Worm (Caenorhabditis elegans) whole organism, L1 larva: ENCODE results near the gene far-2.
A peak's percentile ranks its signal among the peaks of the same experiment; 100 is the strongest.

Experiments used
- C04F5.9 ChIP-seq: sonication (generic microtip); optimal IDR thresholded peaks from 2 replicates; lab custom pipeline; 2016; ENCODE audit warnings: missing genetic modification characterization, missing compliant biosample characterization
- C16A3.4 ChIP-seq: fragments of 150-350 bp; optimal IDR thresholded peaks from 2 replicates; lab custom pipeline; 2014; ENCODE audit warnings: missing biosample characterization, missing genetic modification characterization
- C34B4.2 ChIP-seq: sonication (generic microtip); optimal IDR thresholded peaks from 2 replicates; lab custom pipeline; 2017; ENCODE audit warnings: mild to moderate bottlenecking, missing genetic modification characterization, missing compliant biosample characterization
- alr-1 ChIP-seq: fragments of 200-800 bp; sonication (Bioruptor generic); optimal IDR thresholded peaks from 2 replicates; lab custom pipeline; 2018; ENCODE audit warnings: borderline replicate concordance, mild to moderate bottlenecking, missing genetic modification characterization, missing compliant biosample characterization
- blmp-1 ChIP-seq: fragments of 150-350 bp; optimal IDR thresholded peaks from 2 replicates; lab custom pipeline; 2014; ENCODE audit warnings: missing biosample characterization, missing genetic modification characterization
- ceh-63 ChIP-seq: fragments of 200-800 bp; sonication (Bioruptor generic); optimal IDR thresholded peaks from 2 replicates; lab custom pipeline; 2018; ENCODE audit warnings: mild to moderate bottlenecking, missing genetic modification characterization, missing compliant biosample characterization
- dpl-1 ChIP-seq, 3 experiments: fragments of 150-350 bp in 2 of 3; sonication (generic microtip) in 1 of 3; optimal IDR thresholded peaks; 2 replicates each; lab custom pipeline; 2014 to 2017; ENCODE audit warnings: missing biosample characterization in 3 of 3, missing genetic modification characterization in 3 of 3, missing genetic modification reagents in 3 of 3
- dsc-1 ChIP-seq: sonication (generic microtip); optimal IDR thresholded peaks from 2 replicates; lab custom pipeline; 2016; ENCODE audit warnings: mild to moderate bottlenecking, missing genetic modification characterization, missing compliant biosample characterization
- efl-1 ChIP-seq, 4 experiments: fragments of 150-350 bp; optimal IDR thresholded peaks in 3 of 4; peaks in 1 of 4; 1 replicate in 1 of 4; 2 replicates in 3 of 4; lab custom pipeline; 2014; ENCODE audit warnings: missing biosample characterization in 2 of 4, missing genetic modification characterization in 2 of 4, missing genetic modification reagents in 2 of 4
- elt-2 ChIP-seq: sonication (generic microtip); optimal IDR thresholded peaks from 2 replicates; lab custom pipeline; 2016; ENCODE audit warnings: missing genetic modification characterization, mild to moderate bottlenecking, inconsistent platforms, missing compliant biosample characterization, missing genetic modification reagents
- elt-3 ChIP-seq, 6 experiments: fragments of 150-350 bp in 1 of 6; sonication (generic microtip); optimal IDR thresholded peaks; 2 replicates each; lab custom pipeline; 2017 to 2018; ENCODE audit warnings: missing biosample characterization in 6 of 6, missing genetic modification characterization in 6 of 6, inconsistent platforms in 1 of 6
- ets-5 ChIP-seq: fragments of 200-800 bp; sonication (Bioruptor generic); IDR thresholded peaks from 2 replicates; pipeline ENCODE4 v1.3.6; 2022; ENCODE audit warnings: missing genetic modification characterization, missing compliant biosample characterization
- fkh-10 ChIP-seq: sonication (generic microtip); optimal IDR thresholded peaks from 2 replicates; lab custom pipeline; 2017; ENCODE audit warnings: missing biosample characterization, missing genetic modification reagents, missing genetic modification characterization
- fkh-4 ChIP-seq: sonication (generic microtip); optimal IDR thresholded peaks from 2 replicates; lab custom pipeline; 2016; ENCODE audit warnings: missing compliant biosample characterization, missing genetic modification characterization, borderline replicate concordance
- hlh-17 ChIP-seq: fragments of 200-800 bp; sonication (Bioruptor generic); optimal IDR thresholded peaks from 2 replicates; lab custom pipeline; 2018; ENCODE audit warnings: missing genetic modification characterization, mild to moderate bottlenecking, missing compliant biosample characterization, moderate library complexity, borderline replicate concordance
- hlh-4 ChIP-seq: sonication (generic microtip); optimal IDR thresholded peaks from 2 replicates; lab custom pipeline; 2016; ENCODE audit warnings: mild to moderate bottlenecking, missing genetic modification characterization, missing compliant biosample characterization
- irx-1 ChIP-seq: sonication (generic microtip); optimal IDR thresholded peaks from 2 replicates; lab custom pipeline; 2016; ENCODE audit warnings: missing genetic modification characterization, missing compliant biosample characterization
- isw-1 ChIP-seq: fragments of 200-800 bp; sonication (Bioruptor generic); IDR thresholded peaks from 2 replicates; pipeline ENCODE4 v1.3.6; 2022; ENCODE audit warnings: missing genetic modification characterization, missing compliant biosample characterization
- lin-14 ChIP-seq: fragments of 200-800 bp; sonication (Bioruptor generic); optimal IDR thresholded peaks from 2 replicates; lab custom pipeline; 2018; ENCODE audit warnings: mild to moderate bottlenecking, missing genetic modification characterization, moderate library complexity, missing compliant biosample characterization
- lin-35 ChIP-seq, 2 experiments: fragments of 150-350 bp; optimal IDR thresholded peaks; 2 replicates each; lab custom pipeline; 2014; ENCODE audit warnings: missing biosample characterization in 2 of 2, missing genetic modification characterization in 2 of 2, missing genetic modification reagents in 2 of 2
- lin-39 ChIP-seq: fragments of 150-350 bp; optimal IDR thresholded peaks from 2 replicates; lab custom pipeline; 2014; ENCODE audit warnings: missing biosample characterization, missing genetic modification reagents, missing genetic modification characterization
- lir-3 ChIP-seq: sonication (generic microtip); optimal IDR thresholded peaks from 2 replicates; lab custom pipeline; 2016; ENCODE audit warnings: mild to moderate bottlenecking, missing genetic modification characterization, moderate library complexity, missing compliant biosample characterization; ENCODE audit not compliant: poor library complexity
- lsy-2 ChIP-seq, 2 experiments: fragments of 150-350 bp; optimal IDR thresholded peaks; 2 replicates each; lab custom pipeline; 2014; ENCODE audit warnings: missing biosample characterization in 2 of 2, missing genetic modification characterization in 2 of 2
- mab-9 ChIP-seq: fragments of 200-800 bp; sonication (Bioruptor generic); IDR thresholded peaks from 2 replicates; pipeline ENCODE4 v1.3.6; 2022; ENCODE audit warnings: missing genetic modification reagents, missing genetic modification characterization, missing compliant biosample characterization
- mdl-1 ChIP-seq, 2 experiments: fragments of 150-350 bp; optimal IDR thresholded peaks; 2 replicates each; lab custom pipeline; 2014 to 2017; ENCODE audit warnings: missing biosample characterization in 2 of 2, missing genetic modification characterization in 2 of 2, inconsistent platforms in 1 of 2
- mef-2 ChIP-seq: fragments of 150-350 bp; optimal IDR thresholded peaks from 2 replicates; lab custom pipeline; 2014; ENCODE audit warnings: missing biosample characterization, missing genetic modification characterization
- nhr-11 ChIP-seq: fragments of 150-350 bp; optimal IDR thresholded peaks from 2 replicates; lab custom pipeline; 2014; ENCODE audit warnings: missing biosample characterization, missing genetic modification characterization
- nhr-12 ChIP-seq: sonication (generic microtip); optimal IDR thresholded peaks from 2 replicates; lab custom pipeline; 2017; ENCODE audit warnings: missing biosample characterization, missing genetic modification characterization
- nhr-20 ChIP-seq: sonication (generic microtip); optimal IDR thresholded peaks from 2 replicates; lab custom pipeline; 2016; ENCODE audit warnings: mild to moderate bottlenecking, missing genetic modification characterization, missing compliant biosample characterization
- nhr-71 ChIP-seq: sonication (generic microtip); optimal IDR thresholded peaks from 2 replicates; lab custom pipeline; 2016; ENCODE audit warnings: mild to moderate bottlenecking, missing genetic modification characterization, moderate library complexity, missing compliant biosample characterization
- nhr-77 ChIP-seq: fragments of 150-350 bp; optimal IDR thresholded peaks from 2 replicates; lab custom pipeline; 2014; ENCODE audit warnings: missing biosample characterization, missing genetic modification characterization
- pqm-1 ChIP-seq: sonication (generic microtip); optimal IDR thresholded peaks from 3 replicates; lab custom pipeline; 2017; ENCODE audit warnings: missing biosample characterization, missing genetic modification characterization
- rnt-1 ChIP-seq: sonication (generic microtip); optimal IDR thresholded peaks from 2 replicates; lab custom pipeline; 2016; ENCODE audit warnings: mild to moderate bottlenecking, missing genetic modification characterization, moderate library complexity, missing compliant biosample characterization
- snpc-4 ChIP-seq: fragments of 150-350 bp; optimal IDR thresholded peaks from 2 replicates; lab custom pipeline; 2014; ENCODE audit warnings: missing biosample characterization, missing genetic modification characterization
- snu-23 ChIP-seq: sonication (generic microtip); optimal IDR thresholded peaks from 2 replicates; lab custom pipeline; 2016; ENCODE audit warnings: missing genetic modification characterization, missing compliant biosample characterization
- sox-4 ChIP-seq: sonication (generic microtip); optimal IDR thresholded peaks from 2 replicates; lab custom pipeline; 2016; ENCODE audit warnings: missing genetic modification characterization, missing compliant biosample characterization
- sup-37 ChIP-seq: fragments of 200-800 bp; sonication (Bioruptor generic); optimal IDR thresholded peaks from 2 replicates; lab custom pipeline; 2018; ENCODE audit warnings: mild to moderate bottlenecking, missing genetic modification characterization, missing compliant biosample characterization
- swsn-7 ChIP-seq: sonication (generic microtip); optimal IDR thresholded peaks from 2 replicates; lab custom pipeline; 2016; ENCODE audit warnings: missing genetic modification characterization, missing compliant biosample characterization
- unc-30 ChIP-seq: sonication (generic microtip); optimal IDR thresholded peaks from 2 replicates; lab custom pipeline; 2017; ENCODE audit warnings: missing biosample characterization, missing genetic modification characterization
- unc-86 ChIP-seq: sonication (generic microtip); optimal IDR thresholded peaks from 2 replicates; lab custom pipeline; 2016; ENCODE audit warnings: missing genetic modification characterization, missing compliant biosample characterization
- xbp-1 ChIP-seq: sonication (generic microtip); optimal IDR thresholded peaks from 2 replicates; lab custom pipeline; 2016; ENCODE audit warnings: missing genetic modification characterization, missing compliant biosample characterization

far-2 gene

DNA sequence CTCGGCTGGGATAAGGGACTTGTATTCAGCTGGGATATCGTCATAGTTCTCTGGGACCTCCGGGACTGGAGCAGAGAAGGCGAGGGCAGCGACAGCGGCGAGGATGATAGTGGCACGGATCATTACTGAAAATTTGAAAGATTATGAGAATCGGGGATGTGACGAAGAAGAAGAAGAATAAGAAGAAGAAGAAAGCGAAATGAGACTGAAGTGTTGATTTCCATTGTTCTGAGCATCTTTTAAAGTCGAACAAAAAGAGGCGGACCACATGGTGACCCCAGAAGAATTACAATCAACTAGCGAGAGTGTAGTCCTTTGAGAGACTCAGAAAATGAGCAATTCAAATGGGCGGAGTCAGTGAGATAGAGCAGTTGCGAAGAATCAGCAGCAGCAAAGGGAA is 573 bp upstream of the far-2 start, which contains the start of gene far-1 (continued):
- TF ChIP-seq mab-9 (GFP tag; lab: Robert Waterston, UW) (no peak), dpl-1 (GFP tag; optimal IDR thresholded peaks at IDR 0.05; lab: Kevin White, UChicago) (no peak), snpc-4 (tag; lab: Kevin White, UChicago) (no peak), pqm-1 (tag; lab: Kevin White, UChicago) (no peak), lin-39 (tag; lab: Kevin White, UChicago) (no peak), hlh-4 (tag; lab: Kevin White, UChicago) (no peak), mdl-1 (tag; optimal IDR thresholded peaks at IDR 0.05; lab: Kevin White, UChicago) (no peak), blmp-1 (no peak), sup-37 (no peak), nhr-20 (tag; lab: Kevin White, UChicago) (peak; percentile 38), lin-35 (GFP tag; optimal IDR thresholded peaks at IDR 0.05; lab: Kevin White, UChicago) (no peak), nhr-12 (no peak), dsc-1 (tag; lab: Kevin White, UChicago) (peak; percentile 72), hlh-17 (GFP tag; lab: Kevin White, UChicago) (no peak), isw-1 (no peak), nhr-77 (tag; lab: Kevin White, UChicago) (no peak), ceh-63 (GFP tag; lab: Kevin White, UChicago) (no peak), alr-1 (tag; lab: Kevin White, UChicago) (no peak), C34B4.2 (no peak)
- TF ChIP-seq, all 84 proteins: peak for 13

DNA sequence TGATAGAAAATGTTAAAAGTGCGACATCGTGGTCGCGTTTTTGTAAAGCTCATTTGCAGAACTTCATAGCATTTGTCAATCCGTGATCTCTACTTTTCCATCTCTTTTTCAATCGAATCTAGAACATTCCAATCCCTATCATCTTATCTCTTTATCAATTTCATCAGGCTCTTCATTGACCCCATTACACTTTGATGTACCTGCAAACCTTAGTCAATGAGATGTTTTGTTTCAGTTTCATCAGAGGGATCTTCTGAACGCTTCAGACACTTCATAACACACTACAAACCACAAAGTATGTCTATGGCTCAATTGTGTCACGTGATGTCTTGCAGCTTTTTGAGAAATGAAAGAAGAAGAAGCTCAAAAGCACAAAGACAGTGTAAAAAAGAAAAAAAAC is 1.5 kb downstream of the far-2 start:
- TF ChIP-seq sup-37 (no peak), elt-3 (tag; optimal IDR thresholded peaks at IDR 0.05; lab: Kevin White, UChicago) (no peak), snu-23 (GFP tag; lab: Kevin White, UChicago) (peak; percentile 24), nhr-71 (peak; percentile 62), C04F5.9 (tag; lab: Kevin White, UChicago) (no peak), nhr-20 (tag; lab: Kevin White, UChicago) (no peak), ets-5 (GFP tag; lab: Robert Waterston, UW) (no peak), unc-86 (tag; lab: Kevin White, UChicago) (no peak), swsn-7 (no peak), mef-2 (tag; lab: Kevin White, UChicago) (no peak), rnt-1 (tag; lab: Kevin White, UChicago) (peak; percentile 23), lin-14 (GFP tag; lab: Kevin White, UChicago) (peak; percentile 22), hlh-4 (tag; lab: Kevin White, UChicago) (no peak), nhr-11 (no peak), lsy-2 (tag; optimal IDR thresholded peaks at IDR 0.05; lab: Kevin White, UChicago) (peak in 1 of 2 experiments; percentile 18), xbp-1 (no peak), unc-30 (tag; lab: Kevin White, UChicago) (no peak), sox-4 (tag; lab: Kevin White, UChicago) (no peak), irx-1 (tag; lab: Kevin White, UChicago) (no peak), fkh-4 (no peak), fkh-10 (GFP tag; lab: Kevin White, UChicago) (no peak), lir-3 (tag; lab: Kevin White, UChicago) (no peak), mab-9 (GFP tag; lab: Robert Waterston, UW) (no peak)

DNA sequence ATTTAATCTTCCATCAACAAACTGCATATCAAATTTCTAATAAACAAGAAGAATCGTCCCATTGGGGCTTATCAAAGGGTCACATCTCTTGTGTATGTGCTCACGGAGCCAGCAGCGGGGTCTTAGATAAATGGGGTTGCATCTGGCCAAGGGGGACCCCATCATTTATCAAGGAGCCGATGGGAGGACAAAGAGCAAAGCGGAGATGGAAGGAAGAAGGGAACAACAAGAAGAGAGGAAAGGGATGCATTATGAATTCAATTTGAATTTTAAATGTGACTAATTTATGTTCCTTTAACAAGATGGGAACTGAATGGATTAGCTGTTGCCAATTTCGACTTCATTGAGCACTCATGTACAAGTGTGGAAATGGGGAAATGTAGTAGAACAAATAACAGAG is 2.7 kb downstream of the far-2 start:
- TF ChIP-seq efl-1 (optimal IDR thresholded peaks at IDR 0.05; lab: Kevin White, UChicago) (no peak), efl-1 (GFP tag; optimal IDR thresholded peaks at IDR 0.05 in 1 of 2; lab: Kevin White, UChicago) (peak in 1 of 2 experiments; percentile 74), rnt-1 (tag; lab: Kevin White, UChicago) (peak; percentile 23), lin-14 (GFP tag; lab: Kevin White, UChicago) (peak; percentile 50), snu-23 (GFP tag; lab: Kevin White, UChicago) (peak; percentile 3), lin-39 (tag; lab: Kevin White, UChicago) (peak; percentile 21), nhr-71 (peak; percentile 27), nhr-20 (tag; lab: Kevin White, UChicago) (no peak), elt-2 (tag; lab: Kevin White, UChicago) (no peak), lsy-2 (tag; optimal IDR thresholded peaks at IDR 0.05; lab: Kevin White, UChicago) (peak in 1 of 2 experiments; percentile 16), C16A3.4 (tag; lab: Kevin White, UChicago) (no peak)
- TF ChIP-seq, all 84 proteins: peak for 7
